Fruit fly (Drosophila melanogaster): Measurements from ENCODE around the gene Vps53.

dm6 chr2L:4345569-4346131 lies 40.2 kb downstream of the Vps53 start:
- TF ChIP-seq dsf (GFP tag; optimal IDR thresholded peaks at IDR 0.05; ENCODE audit: borderline replicate concordance) (no peak), Dfd (GFP tag; optimal IDR thresholded peaks at IDR 0.05) (no peak), OdsH (GFP tag; optimal IDR thresholded peaks at IDR 0.05) (no peak), rgr (GFP tag; optimal IDR thresholded peaks at IDR 0.05) (no peak)
